Worm (Caenorhabditis elegans) whole organism, L2 larva: ENCODE measurements around the gene srx-8.

Experiments used
- C34F6.9 ChIP-seq: fragments of 150-350 bp; optimal IDR thresholded peaks from 2 replicates; lab custom pipeline; 2014; ENCODE audit warnings: missing biosample characterization, missing genetic modification characterization
- ZK546.5 ChIP-seq: sonication (generic microtip); optimal IDR thresholded peaks from 2 replicates; lab custom pipeline; 2017; ENCODE audit warnings: missing biosample characterization, missing genetic modification characterization
- alr-1 ChIP-seq: fragments of 150-350 bp; optimal IDR thresholded peaks from 2 replicates; lab custom pipeline; 2014; ENCODE audit warnings: missing biosample characterization, missing genetic modification characterization
- ama-1 ChIP-seq: fragments of 150-350 bp; optimal IDR thresholded peaks from 2 replicates; lab custom pipeline; 2018; ENCODE audit warnings: inconsistent platforms
- blmp-1 ChIP-seq: sonication (generic microtip); optimal IDR thresholded peaks from 2 replicates; lab custom pipeline; 2017; ENCODE audit warnings: missing genetic modification characterization, mild to moderate bottlenecking, missing compliant biosample characterization, antibody characterized with exemption, moderate library complexity; ENCODE audit not compliant: insufficient read depth
- dmd-4 ChIP-seq: sonication (generic microtip); optimal IDR thresholded peaks from 2 replicates; lab custom pipeline; 2017; ENCODE audit warnings: missing biosample characterization, missing genetic modification characterization
- lsy-2 ChIP-seq, 2 experiments: fragments of 150-350 bp in 1 of 2; sonication (generic microtip) in 1 of 2; optimal IDR thresholded peaks; 2 replicates each; lab custom pipeline; 2014 to 2017; ENCODE audit warnings: missing biosample characterization in 2 of 2, missing genetic modification characterization in 2 of 2
- mdl-1 ChIP-seq, 2 experiments: fragments of 150-350 bp in 1 of 2; sonication (generic microtip) in 1 of 2; optimal IDR thresholded peaks; 2 replicates each; lab custom pipeline; 2017; ENCODE audit warnings: missing biosample characterization in 2 of 2, missing genetic modification characterization in 2 of 2
- ztf-4 ChIP-seq: fragments of 150-350 bp; optimal IDR thresholded peaks from 2 replicates; lab custom pipeline; 2014; ENCODE audit warnings: missing biosample characterization, missing genetic modification characterization

- TF ChIP-seq ZK546.5: no peak
- no peak for TF ChIP-seq C34F6.9 (tag; lab: Kevin White, UChicago)
- no peak for TF ChIP-seq alr-1 (tag; lab: Kevin White, UChicago)
- TF ChIP-seq ama-1 (lab: Kevin White, UChicago): no peak
- TF ChIP-seq ztf-4 (tag; lab: Kevin White, UChicago): no peak
- no peak for TF ChIP-seq dmd-4 (tag; lab: Kevin White, UChicago)
- no peak for TF ChIP-seq mdl-1 (tag; optimal IDR thresholded peaks at IDR 0.05; lab: Kevin White, UChicago)
- no peak for TF ChIP-seq lsy-2 (tag; optimal IDR thresholded peaks at IDR 0.05; lab: Kevin White, UChicago)
- TF ChIP-seq blmp-1 (tag; lab: Kevin White, UChicago): no peak
Measured at ce11 chrV:576070-576469, 20.1 kb upstream of the srx-8 start, which contains the start of gene K06H6.5.
